Fruit fly (Drosophila melanogaster) whole organism, embryonic: ENCODE measurements around the gene CG14020.
A peak's percentile ranks its signal among the peaks of the same experiment; 100 is the strongest.

Source experiments
- Atf6 ChIP-seq: fragments of 200-800 bp; sonication (Bioruptor generic); IDR thresholded peaks from 2 replicates; pipeline ENCODE4 v1.3.6; 2022; ENCODE audit warnings: missing biosample characterization, missing genetic modification characterization
- CG10543 ChIP-seq: fragments of 200-800 bp; sonication (Bioruptor generic); optimal IDR thresholded peaks from 3 replicates; lab custom pipeline; 2017; ENCODE audit warnings: missing biosample characterization, mild to moderate bottlenecking, missing genetic modification characterization, moderate library complexity
- CG1233 ChIP-seq: fragments of 200-800 bp; sonication (Bioruptor generic); optimal IDR thresholded peaks from 4 replicates; lab custom pipeline; 2018; ENCODE audit warnings: missing biosample characterization, mild to moderate bottlenecking, missing genetic modification characterization
- CG12769 ChIP-seq: fragments of 200-800 bp; sonication (Bioruptor generic); optimal IDR thresholded peaks from 2 replicates; lab custom pipeline; 2019; ENCODE audit warnings: missing biosample characterization, mild to moderate bottlenecking, missing genetic modification characterization, moderate library complexity
- CG13123 ChIP-seq: fragments of 200-800 bp; sonication (Bioruptor generic); optimal IDR thresholded peaks from 2 replicates; lab custom pipeline; 2016; ENCODE audit warnings: missing biosample characterization, missing genetic modification characterization
- CG14050 ChIP-seq: fragments of 200-800 bp; sonication (Bioruptor generic); IDR thresholded peaks from 3 replicates; pipeline ENCODE4 v1.3.6; 2022; ENCODE audit warnings: missing biosample characterization, missing genetic modification characterization
- CG15011 ChIP-seq: fragments of 200-800 bp; sonication (Bioruptor generic); optimal IDR thresholded peaks from 3 replicates; lab custom pipeline; 2018; ENCODE audit warnings: missing biosample characterization, mild to moderate bottlenecking, missing genetic modification characterization
- CG17361 ChIP-seq: fragments of 200-800 bp; sonication (Bioruptor generic); IDR thresholded peaks from 3 replicates; pipeline ENCODE4 v1.3.6; 2022; ENCODE audit warnings: missing biosample characterization, missing genetic modification characterization
- CG17802 ChIP-seq: fragments of 200-800 bp; sonication (Bioruptor generic); optimal IDR thresholded peaks from 2 replicates; lab custom pipeline; 2018; ENCODE audit warnings: missing biosample characterization, mild to moderate bottlenecking, missing genetic modification characterization, moderate library complexity
- CG17912 ChIP-seq: fragments of 200-800 bp; sonication (Bioruptor generic); optimal IDR thresholded peaks from 2 replicates; lab custom pipeline; 2018; ENCODE audit warnings: missing biosample characterization, mild to moderate bottlenecking, missing genetic modification characterization
- CG1792 ChIP-seq: fragments of 200-800 bp; sonication (Bioruptor generic); optimal IDR thresholded peaks from 2 replicates; lab custom pipeline; 2016; ENCODE audit warnings: missing biosample characterization, missing genetic modification characterization
- CG2120 ChIP-seq: fragments of 200-800 bp; sonication (Bioruptor generic); optimal IDR thresholded peaks from 3 replicates; lab custom pipeline; 2016; ENCODE audit warnings: missing biosample characterization, missing genetic modification characterization
- CG2199 ChIP-seq: fragments of 200-800 bp; sonication (Bioruptor generic); IDR thresholded peaks from 3 replicates; pipeline ENCODE4 v1.3.6; 2022; ENCODE audit warnings: missing biosample characterization, missing genetic modification characterization
- CG2678 ChIP-seq: fragments of 200-800 bp; sonication (Bioruptor generic); optimal IDR thresholded peaks from 3 replicates; lab custom pipeline; 2019; ENCODE audit warnings: missing biosample characterization, mild to moderate bottlenecking, missing genetic modification characterization, moderate library complexity
- CG31365 ChIP-seq: fragments of 200-800 bp; sonication (Bioruptor generic); optimal IDR thresholded peaks from 2 replicates; lab custom pipeline; 2018; ENCODE audit warnings: missing biosample characterization, mild to moderate bottlenecking, missing genetic modification characterization
- CG3281 ChIP-seq: fragments of 200-800 bp; sonication (Bioruptor generic); optimal IDR thresholded peaks from 3 replicates; lab custom pipeline; 2017; ENCODE audit warnings: missing biosample characterization, mild to moderate bottlenecking, missing genetic modification characterization
- CG34224 ChIP-seq: fragments of 200-800 bp; sonication (Bioruptor generic); IDR thresholded peaks from 3 replicates; pipeline ENCODE4 v1.3.6; 2022; ENCODE audit warnings: missing biosample characterization, missing genetic modification characterization; ENCODE audit not compliant: partially characterized antibody
- CG42726 ChIP-seq: fragments of 200-800 bp; sonication (Bioruptor generic); IDR thresholded peaks from 2 replicates; pipeline ENCODE4 v1.3.6; 2022; ENCODE audit warnings: missing biosample characterization, missing genetic modification characterization; ENCODE audit not compliant: partially characterized antibody
- CG6654 ChIP-seq: fragments of 200-800 bp; sonication (Bioruptor generic); optimal IDR thresholded peaks from 2 replicates; lab custom pipeline; 2017; ENCODE audit warnings: missing biosample characterization, mild to moderate bottlenecking, missing genetic modification characterization
- CG8290 ChIP-seq, 3 experiments: fragments of 200-800 bp; sonication (Bioruptor generic); optimal IDR thresholded peaks; 2 replicates each; lab custom pipeline; 2016 to 2019; ENCODE audit warnings: missing biosample characterization in 3 of 3, missing genetic modification characterization in 3 of 3, mild to moderate bottlenecking in 2 of 3, moderate library complexity in 1 of 3
- CG8359 ChIP-seq: fragments of 200-800 bp; sonication (Bioruptor generic); optimal IDR thresholded peaks from 2 replicates; lab custom pipeline; 2017; ENCODE audit warnings: missing biosample characterization, mild to moderate bottlenecking, missing genetic modification characterization, borderline replicate concordance
- CG8765 ChIP-seq: fragments of 200-800 bp; sonication (Bioruptor generic); IDR thresholded peaks from 2 replicates; pipeline ENCODE4 v1.3.6; 2022; ENCODE audit warnings: missing biosample characterization, missing genetic modification characterization
- CG9215 ChIP-seq: fragments of 200-800 bp; sonication (Bioruptor generic); IDR thresholded peaks from 2 replicates; pipeline ENCODE4 v1.3.6; 2022; ENCODE audit warnings: missing biosample characterization, missing genetic modification characterization
- Camta ChIP-seq: fragments of 200-800 bp; sonication (Bioruptor generic); optimal IDR thresholded peaks from 2 replicates; lab custom pipeline; 2016; ENCODE audit warnings: missing biosample characterization, missing genetic modification characterization
- D ChIP-seq, 2 experiments: fragments of 200-800 bp in 1 of 2; fragments of >200 bp in 1 of 2; sonication (Bioruptor generic) in 1 of 2; optimal IDR thresholded peaks; 2 replicates in 1 of 2; 3 replicates in 1 of 2; lab custom pipeline; 2017; ENCODE audit warnings: mild to moderate bottlenecking in 1 of 2, missing biosample characterization in 1 of 2, missing genetic modification characterization in 1 of 2, missing genetic modification reagents in 1 of 2
- ERR ChIP-seq: fragments of 200-800 bp; sonication (Bioruptor generic); optimal IDR thresholded peaks from 2 replicates; lab custom pipeline; 2016; ENCODE audit warnings: missing biosample characterization, missing genetic modification characterization
- Fer3 ChIP-seq: fragments of 200-800 bp; sonication (Bioruptor generic); optimal IDR thresholded peaks from 2 replicates; lab custom pipeline; 2018; ENCODE audit warnings: missing biosample characterization, mild to moderate bottlenecking, missing genetic modification characterization, moderate library complexity
- HLH4C ChIP-seq: fragments of 200-800 bp; sonication (Bioruptor generic); IDR thresholded peaks from 3 replicates; pipeline ENCODE4 v1.3.6; 2022; ENCODE audit warnings: missing biosample characterization, missing genetic modification characterization; ENCODE audit not compliant: partially characterized antibody
- Hr51 ChIP-seq, 2 experiments: fragments of 200-800 bp; sonication (Bioruptor generic); optimal IDR thresholded peaks; 2 replicates in 1 of 2; 3 replicates in 1 of 2; lab custom pipeline; 2016 to 2018; ENCODE audit warnings: missing biosample characterization in 2 of 2, missing genetic modification characterization in 2 of 2, mild to moderate bottlenecking in 1 of 2, moderate library complexity in 1 of 2
- Jarid2 ChIP-seq: fragments of 200-800 bp; sonication (Bioruptor generic); optimal IDR thresholded peaks from 3 replicates; lab custom pipeline; 2017; ENCODE audit warnings: mild to moderate bottlenecking, missing biosample characterization, missing genetic modification reagents, missing genetic modification characterization
- Kr ChIP-seq: fragments of 200-800 bp; sonication (Bioruptor generic); optimal IDR thresholded peaks from 2 replicates; lab custom pipeline; 2017; ENCODE audit warnings: missing biosample characterization, mild to moderate bottlenecking, missing genetic modification characterization
- MESR4 ChIP-seq: fragments of 200-800 bp; sonication (Bioruptor generic); optimal IDR thresholded peaks from 2 replicates; lab custom pipeline; 2018; ENCODE audit warnings: missing biosample characterization, mild to moderate bottlenecking, missing genetic modification characterization, moderate library complexity
- PHDP ChIP-seq: fragments of 200-800 bp; sonication (Bioruptor generic); optimal IDR thresholded peaks from 3 replicates; lab custom pipeline; 2018; ENCODE audit warnings: missing biosample characterization, mild to moderate bottlenecking, missing genetic modification characterization, moderate library complexity
- Sin3A ChIP-seq: fragments of >200 bp; optimal IDR thresholded peaks from 2 replicates; lab custom pipeline; 2018
- Sry-δ ChIP-seq: fragments of 200-800 bp; sonication (Bioruptor generic); optimal IDR thresholded peaks from 2 replicates; lab custom pipeline; 2016; ENCODE audit warnings: missing biosample characterization, missing genetic modification characterization
- ac ChIP-seq: fragments of 200-800 bp; sonication (Bioruptor generic); optimal IDR thresholded peaks from 3 replicates; lab custom pipeline; 2017; ENCODE audit warnings: missing biosample characterization, mild to moderate bottlenecking, missing genetic modification characterization
- dm ChIP-seq: fragments of 200-800 bp; sonication (Bioruptor generic); optimal IDR thresholded peaks from 3 replicates; lab custom pipeline; 2016; ENCODE audit warnings: missing biosample characterization, missing genetic modification characterization
- ems ChIP-seq: fragments of 200-800 bp; sonication (Bioruptor generic); optimal IDR thresholded peaks from 3 replicates; lab custom pipeline; 2016; ENCODE audit warnings: missing biosample characterization, missing genetic modification characterization
- ewg ChIP-seq: fragments of 200-800 bp; sonication (Bioruptor generic); optimal IDR thresholded peaks from 3 replicates; lab custom pipeline; 2017; ENCODE audit warnings: mild to moderate bottlenecking, missing biosample characterization, missing genetic modification reagents, missing genetic modification characterization
- hth ChIP-seq: fragments of >200 bp; optimal IDR thresholded peaks from 2 replicates; lab custom pipeline; 2017; ENCODE audit warnings: inconsistent platforms
- kni ChIP-seq: fragments of 200-800 bp; sonication (Bioruptor generic); optimal IDR thresholded peaks from 3 replicates; lab custom pipeline; 2017; ENCODE audit warnings: mild to moderate bottlenecking, missing biosample characterization, missing genetic modification reagents, missing genetic modification characterization
- scrt ChIP-seq: fragments of 200-800 bp; sonication (Bioruptor generic); optimal IDR thresholded peaks from 2 replicates; lab custom pipeline; 2018; ENCODE audit warnings: missing biosample characterization, mild to moderate bottlenecking, missing genetic modification characterization, moderate library complexity
- sens-2 ChIP-seq: fragments of 200-800 bp; sonication (Bioruptor generic); IDR thresholded peaks from 2 replicates; pipeline ENCODE4 v1.3.6; 2022; ENCODE audit warnings: missing biosample characterization, missing genetic modification characterization
- tgo ChIP-seq: fragments of 200-800 bp; sonication (Bioruptor generic); IDR thresholded peaks from 3 replicates; pipeline ENCODE4 v1.3.6; 2022; ENCODE audit warnings: missing biosample characterization, missing genetic modification characterization
- tll ChIP-seq, 2 experiments: fragments of 200-800 bp in 1 of 2; fragments of >200 bp in 1 of 2; sonication (Bioruptor generic) in 1 of 2; optimal IDR thresholded peaks; 2 replicates each; lab custom pipeline; 2017 to 2019; ENCODE audit warnings: missing biosample characterization in 2 of 2, missing genetic modification characterization in 2 of 2, mild to moderate bottlenecking in 1 of 2, moderate library complexity in 1 of 2
- unc-4 ChIP-seq: fragments of 200-800 bp; sonication (Bioruptor generic); IDR thresholded peaks from 2 replicates; pipeline ENCODE4 v1.3.6; 2022; ENCODE audit warnings: missing biosample characterization, missing genetic modification characterization; ENCODE audit not compliant: partially characterized antibody
- vvl ChIP-seq: fragments of 200-800 bp; sonication (Bioruptor generic); IDR thresholded peaks from 2 replicates; pipeline ENCODE4 v1.3.6; 2022; ENCODE audit warnings: missing biosample characterization, missing genetic modification characterization

The CG14020 gene

dm6 chr2L:5546518-5547287 is 29.2 kb downstream of the CG14020 start, which contains the start of gene Oscillin (continued):
- TF ChIP-seq MESR4 (GFP tag; lab: Kevin White, UChicago) (peak; percentile 13), CG31365 (no peak), ac (GFP tag; lab: Kevin White, UChicago) (no peak), dm (peak; percentile 42), Kr (GFP tag; lab: Kevin White, UChicago) (no peak), PHDP (no peak), CG2678 (tag; lab: Kevin White, UChicago) (peak; percentile 92), CG17361 (GFP tag; lab: Robert Waterston, UW) (peak; percentile 93), CG3281 (GFP tag; lab: Kevin White, UChicago) (peak; percentile 80), ems (GFP tag; lab: Kevin White, UChicago) (peak; percentile 43), CG10543 (GFP tag; lab: Kevin White, UChicago) (peak; percentile 47), ERR (GFP tag; lab: Kevin White, UChicago) (peak; percentile 43), CG12769 (peak; percentile 13), Camta (GFP tag; lab: Kevin White, UChicago) (peak; percentile 25), CG17802 (tag; lab: Kevin White, UChicago) (peak; percentile 31), Sry-δ (GFP tag; lab: Kevin White, UChicago) (peak; percentile 32), scrt (GFP tag; lab: Kevin White, UChicago) (peak; percentile 52), CG2120 (GFP tag; lab: Kevin White, UChicago) (peak; percentile 12), unc-4 (GFP tag; lab: Robert Waterston, UW) (0 out of 2 replicates have a peak, but pooled peaks have one; percentile 43), CG14050 (GFP tag; lab: Robert Waterston, UW) (peak; percentile 68), CG34224 (GFP tag; lab: Robert Waterston, UW) (peak; percentile 45; the same call in 2 of the 3 replicates), ewg (peak; percentile 48), Atf6 (GFP tag; lab: Robert Waterston, UW) (no peak), CG8765 (no peak), CG8359 (GFP tag; lab: Kevin White, UChicago) (peak; percentile 44), CG9215 (GFP tag; lab: Robert Waterston, UW) (peak; percentile 77), CG13123 (GFP tag; lab: Kevin White, UChicago) (peak; percentile 4), CG8290 (GFP tag; optimal IDR thresholded peaks at IDR 0.05; lab: Kevin White, UChicago) (peak; percentile 41), CG8290 (tag; optimal IDR thresholded peaks at IDR 0.05; lab: Kevin White, UChicago) (peak in 1 of 2 experiments; percentile 5), vvl (peak; percentile 94), sens-2 (no peak), CG17912 (GFP tag; lab: Kevin White, UChicago) (no peak), tll (GFP tag; optimal IDR thresholded peaks at IDR 0.05; lab: Kevin White, UChicago) (no peak), Sin3A (lab: Kevin White, UChicago) (no peak), hth (lab: Kevin White, UChicago) (no peak), CG2199 (GFP tag; lab: Robert Waterston, UW) (0 out of 3 replicates have a peak, but pooled peaks have one; percentile 25), D (optimal IDR thresholded peaks at IDR 0.05; lab: Kevin White, UChicago) (no peak), D (GFP tag; optimal IDR thresholded peaks at IDR 0.05; lab: Kevin White, UChicago) (peak; percentile 77), CG1792 (peak; percentile 40), Fer3 (peak; percentile 82), CG6654 (GFP tag; lab: Kevin White, UChicago) (peak; percentile 45), CG1233 (GFP tag; lab: Kevin White, UChicago) (peak; percentile 80), Jarid2 (no peak), Hr51 (GFP tag; optimal IDR thresholded peaks at IDR 0.05; lab: Kevin White, UChicago) (peak; percentile 36 to 92), CG15011 (GFP tag; lab: Kevin White, UChicago) (peak; percentile 66), kni (GFP tag; lab: Kevin White, UChicago) (peak; percentile 52), HLH4C (GFP tag; lab: Robert Waterston, UW) (peak; percentile 84), CG42726 (GFP tag; lab: Robert Waterston, UW) (no peak), tgo (GFP tag; lab: Robert Waterston, UW) (peak; percentile 88)
